Worm (Caenorhabditis elegans): Measurements from ENCODE around the gene T28A8.4.
"Not testable (repeated sequence)": the region's sequence is repeated elsewhere in the genome, so short reads cannot be mapped to it uniquely, and the experiment has no call there.

Gene T28A8.4

ce11 chrIII:13492377-13492776 lies 11.1 kb upstream of the T28A8.4 start, which contains the start of gene twk-40:
twk-40 (minus strand) TSS chrIII:13492477.
- TF ChIP-seq aly-1 (tag; optimal IDR thresholded peaks at IDR 0.05) (no peak), pes-1 (GFP tag; IDR thresholded peaks at IDR 0.05) (no peak), sea-1 (GFP tag; conservative IDR thresholded peaks at IDR 0.05) (no peak), flt-1 (GFP tag; IDR thresholded peaks at IDR 0.05) (no peak), tbx-37 (GFP tag; conservative IDR thresholded peaks at IDR 0.05) (no peak), ama-1 (optimal IDR thresholded peaks at IDR 0.05) (no peak), B0310.2 (tag; optimal IDR thresholded peaks at IDR 0.05) (no peak), hmg-4 (GFP tag; optimal IDR thresholded peaks at IDR 0.05) (no peak), ets-7 (tag; optimal IDR thresholded peaks at IDR 0.05) (no peak), tra-4 (tag; optimal IDR thresholded peaks at IDR 0.05) (no peak), hmbx-1 (tag; optimal IDR thresholded peaks at IDR 0.05) (no peak), ceh-36 (tag; optimal IDR thresholded peaks at IDR 0.05) (no peak), F13C5.2 (tag; optimal IDR thresholded peaks at IDR 0.05) (no peak), tbx-11 (GFP tag; IDR thresholded peaks at IDR 0.05) (no peak), scrt-1 (GFP tag; IDR thresholded peaks at IDR 0.05) (no peak)

- TF ChIP-seq tbx-11 (GFP tag; IDR thresholded peaks at IDR 0.05): no peak
- TF ChIP-seq hmbx-1 (tag; optimal IDR thresholded peaks at IDR 0.05): no peak
- TF ChIP-seq ceh-36 (tag; optimal IDR thresholded peaks at IDR 0.05): no peak
- TF ChIP-seq aly-1 (tag; optimal IDR thresholded peaks at IDR 0.05): no peak
- TF ChIP-seq ceh-13 (GFP tag; optimal IDR thresholded peaks at IDR 0.05): no peak
- no peak for TF ChIP-seq sea-1 (GFP tag; conservative IDR thresholded peaks at IDR 0.05)
- TF ChIP-seq hmg-4 (GFP tag; optimal IDR thresholded peaks at IDR 0.05): no peak
- TF ChIP-seq scrt-1 (GFP tag; IDR thresholded peaks at IDR 0.05): no peak
- no peak for TF ChIP-seq B0310.2 (tag; optimal IDR thresholded peaks at IDR 0.05)
- no peak for TF ChIP-seq ets-7 (tag; optimal IDR thresholded peaks at IDR 0.05)
These were observed 7.9 kb upstream of the T28A8.4 start, which contains the start of gene T28A8.2 for ce11 chrIII:13495571-13495970. T28A8.2 (minus strand) TSS chrIII:13495671.

ce11 chrIII:13498899-13499298 lies 4.6 kb upstream of the T28A8.4 start, which contains the start of gene T28A8.6:
T28A8.6 (plus strand) TSS chrIII:13499199.
- not testable (repeated sequence) for TF ChIP-seq hnd-1 (tag; optimal IDR thresholded peaks at IDR 0.05); tra-4 (tag; optimal IDR thresholded peaks at IDR 0.05); sea-1 (GFP tag; conservative IDR thresholded peaks at IDR 0.05)

- TF ChIP-seq scrt-1 (GFP tag; IDR thresholded peaks at IDR 0.05): no peak
- TF ChIP-seq F13C5.2 (tag; optimal IDR thresholded peaks at IDR 0.05): no peak
- no peak for TF ChIP-seq hmbx-1 (tag; optimal IDR thresholded peaks at IDR 0.05)
- no peak for TF ChIP-seq B0310.2 (tag; optimal IDR thresholded peaks at IDR 0.05)
- no peak for TF ChIP-seq ceh-13 (GFP tag; optimal IDR thresholded peaks at IDR 0.05)
- no peak for TF ChIP-seq hmg-4 (GFP tag; optimal IDR thresholded peaks at IDR 0.05)
- TF ChIP-seq flt-1 (GFP tag; IDR thresholded peaks at IDR 0.05): no peak
- TF ChIP-seq hnd-1 (tag; optimal IDR thresholded peaks at IDR 0.05): no peak
- TF ChIP-seq ets-7 (tag; optimal IDR thresholded peaks at IDR 0.05): no peak
- no peak for TF ChIP-seq ama-1 (optimal IDR thresholded peaks at IDR 0.05)
- TF ChIP-seq tbx-11 (GFP tag; IDR thresholded peaks at IDR 0.05): no peak
- TF ChIP-seq sea-1 (GFP tag; conservative IDR thresholded peaks at IDR 0.05): no peak
These were observed 1.9 kb upstream of the T28A8.4 start, which contains the start of gene T28A8.5 for ce11 chrIII:13501599-13501998. T28A8.5 (plus strand) TSS chrIII:13501630.

- TF ChIP-seq aly-1 (tag; optimal IDR thresholded peaks at IDR 0.05) (no peak), F13C5.2 (tag; optimal IDR thresholded peaks at IDR 0.05) (no peak), hnd-1 (tag; optimal IDR thresholded peaks at IDR 0.05) (no peak), tra-4 (tag; optimal IDR thresholded peaks at IDR 0.05) (no peak), scrt-1 (GFP tag; IDR thresholded peaks at IDR 0.05) (no peak), hmbx-1 (tag; optimal IDR thresholded peaks at IDR 0.05) (no peak), B0310.2 (tag; optimal IDR thresholded peaks at IDR 0.05) (no peak), tbx-37 (GFP tag; conservative IDR thresholded peaks at IDR 0.05) (no peak)
These were observed 966 bp upstream of the T28A8.4 start, which contains the start of gene T28A8.8 for ce11 chrIII:13502513-13502912. T28A8.8 (plus strand) TSS chrIII:13502813.

ce11 chrIII:13505718-13506117 lies 2.2 kb downstream of the T28A8.4 start, which contains the start of gene T28A8.3:
T28A8.3 (plus strand) TSS chrIII:13506018.
- TF ChIP-seq tra-4 (tag; optimal IDR thresholded peaks at IDR 0.05) (no peak), hmg-4 (GFP tag; optimal IDR thresholded peaks at IDR 0.05) (no peak), sea-1 (GFP tag; conservative IDR thresholded peaks at IDR 0.05) (no peak), tbx-37 (GFP tag; conservative IDR thresholded peaks at IDR 0.05) (no peak), hmbx-1 (tag; optimal IDR thresholded peaks at IDR 0.05) (no peak), pes-1 (GFP tag; IDR thresholded peaks at IDR 0.05) (no peak), aly-1 (tag; optimal IDR thresholded peaks at IDR 0.05) (no peak), ceh-13 (GFP tag; optimal IDR thresholded peaks at IDR 0.05) (no peak), flt-1 (GFP tag; IDR thresholded peaks at IDR 0.05) (no peak), ceh-36 (tag; optimal IDR thresholded peaks at IDR 0.05) (no peak), F13C5.2 (tag; optimal IDR thresholded peaks at IDR 0.05) (no peak)

- TF ChIP-seq F13C5.2 (tag; optimal IDR thresholded peaks at IDR 0.05) (no peak), flt-1 (GFP tag; IDR thresholded peaks at IDR 0.05) (no peak), scrt-1 (GFP tag; IDR thresholded peaks at IDR 0.05) (no peak), pes-1 (GFP tag; IDR thresholded peaks at IDR 0.05) (no peak), ama-1 (optimal IDR thresholded peaks at IDR 0.05) (no peak)
These were observed 7.3 kb downstream of the T28A8.4 start for ce11 chrIII:13510753-13511152.

ce11 chrIII:13514470-13514869 lies 11.0 kb downstream of the T28A8.4 start, which contains the start of gene mlh-1:
mlh-1 (minus strand) TSS chrIII:13514570.
- TF ChIP-seq hmbx-1 (tag; optimal IDR thresholded peaks at IDR 0.05) (no peak), ama-1 (optimal IDR thresholded peaks at IDR 0.05) (no peak), ceh-13 (GFP tag; optimal IDR thresholded peaks at IDR 0.05) (no peak), hmg-4 (GFP tag; optimal IDR thresholded peaks at IDR 0.05) (no peak), ceh-36 (tag; optimal IDR thresholded peaks at IDR 0.05) (no peak), tbx-37 (GFP tag; conservative IDR thresholded peaks at IDR 0.05) (no peak), aly-1 (tag; optimal IDR thresholded peaks at IDR 0.05) (no peak), ets-7 (tag; optimal IDR thresholded peaks at IDR 0.05) (no peak), hnd-1 (tag; optimal IDR thresholded peaks at IDR 0.05) (no peak), pes-1 (GFP tag; IDR thresholded peaks at IDR 0.05) (no peak), F13C5.2 (tag; optimal IDR thresholded peaks at IDR 0.05) (no peak), scrt-1 (GFP tag; IDR thresholded peaks at IDR 0.05) (no peak)
